Worm (Caenorhabditis elegans): ENCODE data around the gene C02B8.3.

Gene C02B8.3

DNA sequence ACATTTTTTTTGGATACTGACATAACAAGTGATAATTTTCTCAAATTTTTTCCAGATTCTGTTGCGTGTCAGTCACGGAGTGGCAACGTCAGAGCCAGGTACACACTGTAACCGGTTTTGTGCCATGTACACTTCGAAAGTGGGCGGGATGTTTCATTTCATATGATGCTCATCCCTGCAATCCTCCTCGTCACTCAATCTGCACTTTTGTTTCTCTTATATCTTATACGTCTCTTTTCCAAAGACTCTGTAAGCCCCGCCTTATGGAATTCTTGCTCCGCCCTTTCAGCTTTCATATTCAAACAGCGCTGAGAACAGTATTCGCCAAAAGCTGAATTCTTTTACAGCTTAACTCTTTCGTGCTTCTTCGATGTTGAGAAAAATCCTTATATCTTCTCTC is at the start of gene C02B8.3:
Gene C02B8.3 (plus strand): TSS at position 301 of the 400 bp plus-strand sequence.
- TF ChIP-seq Y53G8AR.9 (GFP tag; conservative IDR thresholded peaks at IDR 0.05) (no peak), ccch-3 (GFP tag; optimal IDR thresholded peaks at IDR 0.05) (no peak), lin-35 (GFP tag; optimal IDR thresholded peaks at IDR 0.05) (no peak), K11D2.4 (GFP tag; IDR thresholded peaks at IDR 0.05) (no peak), chd-7 (tag; optimal IDR thresholded peaks at IDR 0.05) (no peak), Y53F4B.3 (GFP tag; IDR thresholded peaks at IDR 0.05) (no peak), pha-4 (tag; optimal IDR thresholded peaks at IDR 0.05) (no peak), B0019.2 (GFP tag; conservative IDR thresholded peaks at IDR 0.05) (no peak), cebp-1 (GFP tag; IDR thresholded peaks at IDR 0.05) (no peak), cebp-1 (tag; optimal IDR thresholded peaks at IDR 0.05) (no peak)

DNA sequence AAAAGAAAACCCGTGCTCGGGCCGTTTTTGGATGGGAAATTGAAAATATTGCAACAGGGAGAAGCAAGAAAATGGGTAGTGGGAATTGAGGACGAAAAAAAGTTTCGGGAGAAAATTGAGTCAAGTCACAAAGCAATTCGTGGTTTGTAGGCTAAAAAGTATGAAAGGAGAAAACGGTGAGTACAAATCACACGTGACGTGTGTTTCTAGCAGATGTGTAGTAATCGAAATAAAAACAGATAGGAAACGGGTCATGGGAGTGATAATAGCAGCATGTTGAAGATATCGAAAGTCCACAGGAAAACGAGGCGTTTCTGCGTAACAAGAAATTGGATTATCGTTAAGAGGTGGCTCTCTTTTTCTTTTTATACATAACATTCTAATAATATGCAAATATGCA is 49.3 kb upstream of the C02B8.3 start:
- TF ChIP-seq ceh-27 (GFP tag; optimal IDR thresholded peaks at IDR 0.05) (no peak), madf-10 (tag; optimal IDR thresholded peaks at IDR 0.05) (no peak), dpl-1 (GFP tag; optimal IDR thresholded peaks at IDR 0.05) (no peak), F37B4.10 (GFP tag; IDR thresholded peaks at IDR 0.05) (no peak), snpc-1.3 (tag; optimal IDR thresholded peaks at IDR 0.05; ENCODE audit: insufficient read depth) (no peak), lsl-1 (GFP tag; optimal IDR thresholded peaks at IDR 0.05) (no peak), nhr-27 (tag; optimal IDR thresholded peaks at IDR 0.05) (no peak), ztf-25 (GFP tag; IDR thresholded peaks at IDR 0.05) (no peak), hsf-1 (GFP tag; IDR thresholded peaks at IDR 0.05) (no peak), xnd-1 (tag; optimal IDR thresholded peaks at IDR 0.05) (no peak), nfya-1 (tag; optimal IDR thresholded peaks at IDR 0.05; ENCODE audit: borderline replicate concordance, insufficient read depth) (no peak), D2030.7 (GFP tag; IDR thresholded peaks at IDR 0.05) (no peak), C17E4.6 (GFP tag; IDR thresholded peaks at IDR 0.05) (no peak), ztf-26 (tag; optimal IDR thresholded peaks at IDR 0.05) (no peak), lir-1 (GFP tag; conservative IDR thresholded peaks at IDR 0.05) (no peak), egl-44 (GFP tag; IDR thresholded peaks at IDR 0.05) (no peak), Y53F4B.3 (GFP tag; IDR thresholded peaks at IDR 0.05) (no peak), ceh-100 (GFP tag; IDR thresholded peaks at IDR 0.05) (no peak), chd-7 (tag; optimal IDR thresholded peaks at IDR 0.05) (no peak), Y56A3A.18 (GFP tag; IDR thresholded peaks at IDR 0.05) (no peak)

DNA sequence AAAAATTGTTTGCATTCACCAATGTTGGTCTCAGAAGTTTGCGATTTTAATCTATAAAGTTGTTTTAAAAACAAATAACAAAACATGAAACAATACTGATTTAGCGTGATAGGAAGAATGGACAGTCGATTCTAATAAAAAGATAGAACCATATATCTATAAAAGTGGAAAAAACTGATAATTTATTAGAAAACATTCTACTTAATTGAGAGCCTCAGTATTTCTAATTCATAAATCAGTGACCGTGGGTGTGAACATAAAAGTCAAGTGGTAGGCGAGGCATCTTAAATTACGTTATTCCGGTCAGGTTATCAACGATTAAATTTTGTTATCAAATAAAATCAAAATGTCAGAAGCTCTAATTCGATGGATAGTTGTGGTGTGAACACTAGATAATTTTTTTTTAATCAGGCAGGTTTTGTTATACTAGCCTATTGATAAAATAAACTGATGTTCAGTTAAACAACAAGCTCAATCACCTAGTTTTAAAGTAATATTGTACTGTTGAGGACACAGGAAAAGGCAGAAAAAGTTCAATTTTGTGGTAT is 40.4 kb upstream of the C02B8.3 start, which contains the start of gene catp-5:
Gene catp-5 (minus strand): TSS at position 51 of the 548 bp plus-strand sequence.
- TF ChIP-seq nhr-80 (tag; optimal IDR thresholded peaks at IDR 0.05), result peak; percentile 49
- no peak for TF ChIP-seq ccch-3 (GFP tag; optimal IDR thresholded peaks at IDR 0.05)

DNA sequence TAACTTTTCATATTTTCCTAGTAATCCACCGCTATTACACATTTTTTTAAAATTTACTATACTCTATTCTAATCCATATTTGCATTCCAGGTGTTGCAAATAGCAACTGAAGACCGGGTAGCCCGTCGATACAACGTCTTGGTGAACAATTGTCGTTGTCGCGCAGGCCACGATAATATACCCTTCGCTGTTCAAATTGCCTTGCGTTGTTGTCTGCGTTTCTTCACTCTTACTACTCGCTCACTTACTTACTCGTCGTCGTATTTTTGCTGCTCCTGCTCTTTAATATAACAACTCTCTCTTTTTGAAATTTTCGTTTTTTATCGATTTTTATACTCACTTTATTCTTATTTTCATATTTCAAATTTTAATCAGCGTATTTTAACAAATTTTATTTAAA is 35.3 kb upstream of the C02B8.3 start, which contains the start of gene K07E3.2:
Gene K07E3.2 (plus strand): TSS at position 400 of the 400 bp plus-strand sequence.
- no peak for TF ChIP-seq sptf-2 (GFP tag; optimal IDR thresholded peaks at IDR 0.05)
- no peak for TF ChIP-seq chd-7 (tag; optimal IDR thresholded peaks at IDR 0.05)
- no peak for TF ChIP-seq hlh-26 (GFP tag; conservative IDR thresholded peaks at IDR 0.05)
- TF ChIP-seq ZK185.1 (tag; optimal IDR thresholded peaks at IDR 0.05; ENCODE audit: poor library complexity, severe bottlenecking), result peak; percentile 23
- TF ChIP-seq madf-6 (GFP tag; IDR thresholded peaks at IDR 0.05), result no peak
- peak; percentile 57 for TF ChIP-seq lin-40 (tag; optimal IDR thresholded peaks at IDR 0.05)
- no peak for TF ChIP-seq F23B12.7 (tag; optimal IDR thresholded peaks at IDR 0.05; ENCODE audit: insufficient read depth)
- TF ChIP-seq gei-17 (GFP tag; optimal IDR thresholded peaks at IDR 0.05), result peak; percentile 40
- TF ChIP-seq nhr-80 (tag; optimal IDR thresholded peaks at IDR 0.05), result peak; percentile 8
- TF ChIP-seq hmg-1.2 (GFP tag; IDR thresholded peaks at IDR 0.05), result peak; percentile 63; the same call in 1 of the 2 replicates
- no peak for TF ChIP-seq snpc-1.1 (tag; optimal IDR thresholded peaks at IDR 0.05; ENCODE audit: insufficient read depth)

Measured in whole organism, young adult.